Worm (Caenorhabditis elegans): ENCODE data around the gene C54F6.6.
A peak's percentile ranks its signal among the peaks of the same experiment; 100 is the strongest.

C54F6.6 gene

DNA sequence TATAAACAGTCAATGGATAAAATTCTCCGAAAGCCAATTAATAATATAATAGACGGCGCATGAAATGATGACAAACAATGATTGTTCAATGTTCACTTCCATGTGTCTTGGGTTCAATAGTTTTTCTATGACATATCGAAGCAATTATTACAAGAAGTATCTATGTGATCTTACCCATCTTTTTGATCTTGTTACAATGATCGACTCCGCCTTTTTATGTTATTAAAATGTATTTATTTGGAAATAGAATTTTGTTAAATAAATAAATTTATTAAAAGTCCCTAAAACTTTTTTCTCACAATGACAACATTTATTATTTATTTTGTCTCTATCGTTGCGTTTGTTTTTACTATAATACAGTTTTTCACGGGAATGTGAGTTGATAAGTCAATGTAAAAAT, 6.3 kb downstream of the C54F6.6 start, which contains the start of gene swt-2:
swt-2 (plus strand) TSS at position 301 of the 400 bp plus-strand sequence.
- TF ChIP-seq mep-1 (tag; optimal IDR thresholded peaks at IDR 0.05) (no peak), jun-1 (tag; optimal IDR thresholded peaks at IDR 0.05) (no peak), spr-1 (tag; optimal IDR thresholded peaks at IDR 0.05) (no peak), nhr-41 (GFP tag; IDR thresholded peaks at IDR 0.05) (no peak), saeg-2 (GFP tag; IDR thresholded peaks at IDR 0.05) (no peak), nhr-111 (GFP tag; optimal IDR thresholded peaks at IDR 0.05) (no peak)

DNA sequence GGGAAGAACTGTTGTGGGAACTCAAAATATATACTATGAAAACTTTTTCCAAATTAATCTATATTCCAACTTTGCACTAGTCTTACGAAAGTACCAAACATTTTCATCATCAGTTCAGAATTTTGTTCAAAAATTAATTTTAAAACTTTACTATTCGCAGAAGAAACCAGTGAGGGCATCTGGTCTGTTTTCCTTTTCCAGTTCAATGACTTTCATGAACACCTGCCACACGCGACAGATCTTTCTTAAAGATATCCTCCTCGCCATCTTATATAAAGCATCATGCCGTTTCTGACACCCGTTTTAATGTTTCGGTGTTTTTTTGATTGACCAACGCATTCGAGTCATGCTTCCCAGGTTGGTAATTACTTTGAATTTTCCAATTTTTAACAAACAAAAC, 9.5 kb downstream of the C54F6.6 start, which contains the start of gene C54F6.3:
C54F6.3 (plus strand) TSS at position 301 of the 400 bp plus-strand sequence.
- TF ChIP-seq dmd-8 (GFP tag; IDR thresholded peaks at IDR 0.05) (no peak), mdl-1 (tag; optimal IDR thresholded peaks at IDR 0.05) (no peak), spr-3 (GFP tag; optimal IDR thresholded peaks at IDR 0.05) (no peak), daf-8 (GFP tag; IDR thresholded peaks at IDR 0.05) (no peak), cey-2 (tag; optimal IDR thresholded peaks at IDR 0.05; ENCODE audit: borderline replicate concordance, insufficient read depth) (no peak)

DNA sequence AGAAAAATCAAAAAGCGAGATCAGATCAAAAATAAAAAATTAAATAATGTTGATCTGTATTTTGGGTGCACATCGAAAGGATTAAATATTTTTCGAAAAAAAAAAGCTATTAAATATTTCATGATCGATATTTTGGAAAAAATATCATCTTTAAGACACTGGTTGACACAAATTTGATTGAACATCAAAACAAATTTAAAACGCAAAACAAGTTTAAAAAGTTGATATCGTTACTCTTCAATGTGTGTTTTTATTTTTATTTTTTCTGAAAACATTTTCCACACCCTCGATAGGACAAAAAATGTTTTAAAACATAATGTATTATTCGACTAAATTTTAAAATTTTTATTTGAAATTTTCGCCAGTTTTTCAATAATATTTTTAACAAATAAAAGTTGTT, 14.5 kb downstream of the C54F6.6 start, which contains the start of gene C54F6.12:
C54F6.12 (minus strand) TSS at position 101 of the 400 bp plus-strand sequence.
- TF ChIP-seq madf-5 (GFP tag; IDR thresholded peaks at IDR 0.05) (no peak), unc-39 (tag; optimal IDR thresholded peaks at IDR 0.05) (no peak), hlh-30 (tag; optimal IDR thresholded peaks at IDR 0.05; ENCODE audit: insufficient read depth) (no peak), nhr-28 (tag; optimal IDR thresholded peaks at IDR 0.05) (no peak), daf-8 (GFP tag; IDR thresholded peaks at IDR 0.05) (no peak), T20F7.1 (GFP tag; optimal IDR thresholded peaks at IDR 0.05) (no peak), dve-1 (tag; optimal IDR thresholded peaks at IDR 0.05; ENCODE audit: insufficient read depth) (no peak), dpl-1 (GFP tag; optimal IDR thresholded peaks at IDR 0.05) (no peak), daf-16 (GFP tag; optimal IDR thresholded peaks at IDR 0.05) (no peak), daf-16 (tag; optimal IDR thresholded peaks at IDR 0.05) (no peak), nhr-111 (GFP tag; optimal IDR thresholded peaks at IDR 0.05) (no peak)

ce11 chrV:7539015-7539414, 15.5 kb downstream of the C54F6.6 start, which contains the start of gene srh-268:
TSS of gene srh-268 (plus strand) at chrV:7539315.
- TF ChIP-seq nhr-6 (tag; optimal IDR thresholded peaks at IDR 0.05) (no peak), rbr-2 (tag; optimal IDR thresholded peaks at IDR 0.05) (no peak), sdz-12 (GFP tag; optimal IDR thresholded peaks at IDR 0.05) (no peak), dve-1 (tag; optimal IDR thresholded peaks at IDR 0.05; ENCODE audit: insufficient read depth) (no peak), ces-1 (GFP tag; optimal IDR thresholded peaks at IDR 0.05) (no peak), fkh-10 (GFP tag; optimal IDR thresholded peaks at IDR 0.05) (no peak), nhr-48 (tag; optimal IDR thresholded peaks at IDR 0.05) (no peak)

ce11 chrV:7543728-7544127, 20.2 kb downstream of the C54F6.6 start:
- TF ChIP-seq gei-8 (GFP tag; optimal IDR thresholded peaks at IDR 0.05): no peak
- no peak for TF ChIP-seq ceh-44 (GFP tag; IDR thresholded peaks at IDR 0.05)
- no peak for TF ChIP-seq R02D3.7 (tag; optimal IDR thresholded peaks at IDR 0.05)
- peak in 1 of 2 experiments; percentile 87 for TF ChIP-seq unc-62 (GFP tag; optimal IDR thresholded peaks at IDR 0.05 in 1 of 2)
- TF ChIP-seq unc-62 (tag; optimal IDR thresholded peaks at IDR 0.05): no peak
- TF ChIP-seq nhr-48 (tag; optimal IDR thresholded peaks at IDR 0.05): peak; percentile 79
- no peak for TF ChIP-seq lin-1 (GFP tag; IDR thresholded peaks at IDR 0.05)
- TF ChIP-seq mdl-1 (tag; optimal IDR thresholded peaks at IDR 0.05): peak in 1 of 2 experiments; percentile 8
- TF ChIP-seq nhr-28 (tag; optimal IDR thresholded peaks at IDR 0.05): peak; percentile 10

DNA sequence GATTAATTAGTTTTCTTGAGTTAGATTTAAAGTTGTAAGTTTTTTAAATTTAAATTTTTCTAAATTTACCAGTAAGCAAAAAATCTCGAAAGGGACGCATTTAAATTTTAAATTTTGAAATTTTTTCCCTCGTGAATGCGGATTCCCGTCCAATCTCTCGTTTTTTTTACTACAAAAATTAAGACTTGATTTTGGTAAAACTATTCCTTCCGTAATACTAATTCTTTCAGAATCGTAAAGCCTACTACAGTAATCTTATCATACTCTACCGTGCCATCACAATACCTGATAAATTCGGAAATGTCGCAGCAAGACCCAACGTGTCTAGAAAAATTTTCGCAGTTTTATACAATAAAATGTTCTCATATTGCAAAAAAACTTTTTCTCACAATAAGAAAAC, 21.7 kb downstream of the C54F6.6 start, which contains the start of the genes C54F6.19 and nhx-3:
C54F6.19 (plus strand) TSS at position 301 of the 400 bp plus-strand sequence.
nhx-3 (minus strand) TSS at position 337 of the 400 bp plus-strand sequence.
- TF ChIP-seq nhr-111 (GFP tag; optimal IDR thresholded peaks at IDR 0.05): no peak
